Fruit fly (Drosophila melanogaster) whole organism, prepupa: ENCODE results near the gene CG33285.
A peak's percentile ranks its signal among the peaks of the same experiment; 100 is the strongest.

Experiments
- Blimp-1 ChIP-seq: fragments of 200-800 bp; sonication (Bioruptor generic); optimal IDR thresholded peaks from 3 replicates; lab custom pipeline; 2017; ENCODE audit warnings: missing biosample characterization, missing genetic modification characterization, mild to moderate bottlenecking, moderate library complexity, missing genetic modification reagents
- CG10631 ChIP-seq: fragments of 200-800 bp; sonication (Bioruptor generic); optimal IDR thresholded peaks from 2 replicates; lab custom pipeline; 2016; ENCODE audit warnings: missing biosample characterization, missing genetic modification characterization
- CG10669 ChIP-seq: fragments of 200-800 bp; sonication (Bioruptor generic); optimal IDR thresholded peaks from 3 replicates; lab custom pipeline; 2018; ENCODE audit warnings: missing biosample characterization, mild to moderate bottlenecking, missing genetic modification characterization, moderate library complexity
- CG11762 ChIP-seq: fragments of 200-800 bp; sonication (Bioruptor generic); optimal IDR thresholded peaks from 3 replicates; lab custom pipeline; 2016; ENCODE audit warnings: missing biosample characterization, missing genetic modification characterization; ENCODE audit not compliant: insufficient read depth
- CG11902 ChIP-seq: fragments of 200-800 bp; sonication (Bioruptor generic); optimal IDR thresholded peaks from 3 replicates; lab custom pipeline; 2016; ENCODE audit warnings: missing biosample characterization, missing genetic modification characterization
- CG15336 ChIP-seq: fragments of 200-800 bp; sonication (Bioruptor generic); IDR thresholded peaks from 2 replicates; pipeline ENCODE4 v1.3.6; 2022; ENCODE audit warnings: missing biosample characterization, missing genetic modification characterization
- CG1621 ChIP-seq: fragments of 200-800 bp; sonication (Bioruptor generic); optimal IDR thresholded peaks from 3 replicates; lab custom pipeline; 2018; ENCODE audit warnings: missing biosample characterization, mild to moderate bottlenecking, missing genetic modification characterization
- CG16779 ChIP-seq: fragments of 200-800 bp; sonication (Bioruptor generic); optimal IDR thresholded peaks from 3 replicates; lab custom pipeline; 2017; ENCODE audit warnings: missing biosample characterization, mild to moderate bottlenecking, missing genetic modification characterization
- CG3032 ChIP-seq: fragments of 200-800 bp; optimal IDR thresholded peaks from 2 replicates; lab custom pipeline; 2019; ENCODE audit warnings: missing biosample characterization, mild to moderate bottlenecking, missing genetic modification characterization, moderate library complexity
- CG34406 ChIP-seq: fragments of 200-800 bp; sonication (Bioruptor generic); optimal IDR thresholded peaks from 3 replicates; lab custom pipeline; 2016; ENCODE audit warnings: missing biosample characterization, missing genetic modification characterization
- CG3919 ChIP-seq: fragments of 200-800 bp; sonication (Bioruptor generic); optimal IDR thresholded peaks from 3 replicates; lab custom pipeline; 2016; ENCODE audit warnings: missing biosample characterization, missing genetic modification characterization
- CG4318 ChIP-seq: fragments of 200-800 bp; sonication (Bioruptor generic); optimal IDR thresholded peaks from 3 replicates; lab custom pipeline; 2017; ENCODE audit warnings: missing biosample characterization, mild to moderate bottlenecking, missing genetic modification characterization
- CG6792 ChIP-seq: fragments of 200-800 bp; sonication (Bioruptor generic); optimal IDR thresholded peaks from 3 replicates; lab custom pipeline; 2016; ENCODE audit warnings: missing biosample characterization, missing genetic modification characterization
- CG6808 ChIP-seq: fragments of 200-800 bp; sonication (Bioruptor generic); optimal IDR thresholded peaks from 3 replicates; lab custom pipeline; 2017; ENCODE audit warnings: missing biosample characterization, missing genetic modification characterization, mild to moderate bottlenecking, moderate library complexity, missing genetic modification reagents
- CG6854 ChIP-seq: fragments of 200-800 bp; sonication (Bioruptor generic); optimal IDR thresholded peaks from 2 replicates; lab custom pipeline; 2017; ENCODE audit warnings: missing biosample characterization, mild to moderate bottlenecking, missing genetic modification characterization
- CG7368 ChIP-seq: fragments of 200-800 bp; sonication (Bioruptor generic); optimal IDR thresholded peaks from 3 replicates; lab custom pipeline; 2016; ENCODE audit warnings: missing biosample characterization, missing genetic modification characterization
- CG8319 ChIP-seq: fragments of 200-800 bp; sonication (Bioruptor generic); optimal IDR thresholded peaks from 3 replicates; lab custom pipeline; 2016; ENCODE audit warnings: missing biosample characterization, missing genetic modification characterization
- CG8632 ChIP-seq: fragments of 200-800 bp; sonication (Bioruptor generic); optimal IDR thresholded peaks from 3 replicates; lab custom pipeline; 2016; ENCODE audit warnings: missing biosample characterization, missing genetic modification characterization
- CG9139 ChIP-seq: fragments of 200-800 bp; sonication (Bioruptor generic); optimal IDR thresholded peaks from 3 replicates; lab custom pipeline; 2017; ENCODE audit warnings: missing biosample characterization, mild to moderate bottlenecking, missing genetic modification characterization
- Eip75B ChIP-seq: fragments of 200-800 bp; sonication (Bioruptor generic); optimal IDR thresholded peaks from 3 replicates; lab custom pipeline; 2016; ENCODE audit warnings: missing biosample characterization, missing genetic modification characterization
- Eip78C ChIP-seq: fragments of 200-800 bp; sonication (Bioruptor generic); peaks from one replicate; lab custom pipeline; 2016; ENCODE audit warnings: missing biosample characterization, missing genetic modification characterization
- Ets21C ChIP-seq: fragments of 200-800 bp; sonication (Bioruptor generic); optimal IDR thresholded peaks from 3 replicates; lab custom pipeline; 2016; ENCODE audit warnings: missing biosample characterization, missing genetic modification characterization
- Ets96B ChIP-seq: fragments of 200-800 bp; optimal IDR thresholded peaks from 2 replicates; lab custom pipeline; 2019; ENCODE audit warnings: missing biosample characterization, mild to moderate bottlenecking, missing genetic modification characterization, moderate library complexity
- Gug ChIP-seq: fragments of 200-800 bp; sonication (Bioruptor generic); IDR thresholded peaks from 2 replicates; pipeline ENCODE4 v1.3.6; 2022; ENCODE audit warnings: missing biosample characterization, missing genetic modification characterization
- Hr38 ChIP-seq: sonication (Bioruptor generic); optimal IDR thresholded peaks from 2 replicates; lab custom pipeline; 2016; ENCODE audit warnings: missing biosample characterization, missing genetic modification characterization
- Hr39 ChIP-seq: fragments of 200-800 bp; sonication (Bioruptor generic); optimal IDR thresholded peaks from 2 replicates; lab custom pipeline; 2016; ENCODE audit warnings: missing biosample characterization, missing genetic modification characterization
- Hr4 ChIP-seq: fragments of 200-800 bp; sonication (Bioruptor generic); optimal IDR thresholded peaks from 3 replicates; lab custom pipeline; 2016; ENCODE audit warnings: missing biosample characterization, missing genetic modification characterization
- Lpt ChIP-seq: fragments of 200-800 bp; sonication (Bioruptor generic); optimal IDR thresholded peaks from 3 replicates; lab custom pipeline; 2016; ENCODE audit warnings: missing biosample characterization, missing genetic modification characterization
- Met ChIP-seq: fragments of 200-800 bp; sonication (Bioruptor generic); optimal IDR thresholded peaks from 3 replicates; lab custom pipeline; 2016; ENCODE audit warnings: missing biosample characterization, missing genetic modification characterization
- OdsH ChIP-seq: fragments of 200-800 bp; sonication (Bioruptor generic); optimal IDR thresholded peaks from 3 replicates; lab custom pipeline; 2016; ENCODE audit warnings: missing biosample characterization, missing genetic modification characterization
- Sox102F ChIP-seq: fragments of 200-800 bp; sonication (Bioruptor generic); optimal IDR thresholded peaks from 2 replicates; lab custom pipeline; 2016; ENCODE audit warnings: missing biosample characterization, mild to moderate bottlenecking, missing genetic modification characterization
- cyc ChIP-seq: fragments of 200-800 bp; sonication (Bioruptor generic); optimal IDR thresholded peaks from 3 replicates; lab custom pipeline; 2016; ENCODE audit warnings: missing biosample characterization, missing genetic modification characterization
- dsx ChIP-seq: fragments of 200-800 bp; optimal IDR thresholded peaks from 3 replicates; lab custom pipeline; 2019; ENCODE audit warnings: missing biosample characterization, mild to moderate bottlenecking, missing genetic modification characterization, moderate library complexity; ENCODE audit not compliant: poor library complexity, severe bottlenecking
- fd59A ChIP-seq: fragments of 200-800 bp; sonication (Bioruptor generic); optimal IDR thresholded peaks from 2 replicates; lab custom pipeline; 2017; ENCODE audit warnings: missing biosample characterization, mild to moderate bottlenecking, missing genetic modification characterization, missing genetic modification reagents
- lz ChIP-seq: fragments of 200-800 bp; sonication (Bioruptor generic); optimal IDR thresholded peaks from 3 replicates; lab custom pipeline; 2016; ENCODE audit warnings: missing biosample characterization, missing genetic modification characterization
- net ChIP-seq: fragments of 200-800 bp; sonication (Bioruptor generic); optimal IDR thresholded peaks from 3 replicates; lab custom pipeline; 2016; ENCODE audit warnings: missing biosample characterization, missing genetic modification characterization
- pdm3 ChIP-seq: fragments of 200-800 bp; sonication (Bioruptor generic); optimal IDR thresholded peaks from 3 replicates; lab custom pipeline; 2016; ENCODE audit warnings: missing biosample characterization, missing genetic modification characterization
- salr ChIP-seq, 2 experiments: fragments of 200-800 bp; sonication (Bioruptor generic); optimal IDR thresholded peaks; 3 replicates each; lab custom pipeline; 2016 to 2018; ENCODE audit warnings: missing biosample characterization in 2 of 2, missing genetic modification characterization in 2 of 2, mild to moderate bottlenecking in 1 of 2
- spab ChIP-seq: fragments of 200-800 bp; sonication (Bioruptor generic); optimal IDR thresholded peaks from 2 replicates; lab custom pipeline; 2017; ENCODE audit warnings: missing biosample characterization, mild to moderate bottlenecking, missing genetic modification characterization, missing genetic modification reagents
- ss ChIP-seq, 2 experiments: fragments of 200-800 bp; sonication (Bioruptor generic); optimal IDR thresholded peaks; 2 replicates in 1 of 2; 3 replicates in 1 of 2; lab custom pipeline; 2017 to 2018; ENCODE audit warnings: mild to moderate bottlenecking in 2 of 2, missing biosample characterization in 2 of 2, missing genetic modification characterization in 2 of 2, moderate library complexity in 1 of 2
- svp ChIP-seq: fragments of 200-800 bp; sonication (Bioruptor generic); peaks from one replicate; lab custom pipeline; 2016; ENCODE audit warnings: missing biosample characterization, missing genetic modification characterization
- topi ChIP-seq: fragments of 200-800 bp; sonication (Bioruptor generic); optimal IDR thresholded peaks from 3 replicates; lab custom pipeline; 2016; ENCODE audit warnings: missing biosample characterization, missing genetic modification characterization
- vri ChIP-seq: fragments of 200-800 bp; sonication (Bioruptor generic); optimal IDR thresholded peaks from 3 replicates; lab custom pipeline; 2016; ENCODE audit warnings: missing biosample characterization, mild to moderate bottlenecking, missing genetic modification characterization

The CG33285 gene

DNA sequence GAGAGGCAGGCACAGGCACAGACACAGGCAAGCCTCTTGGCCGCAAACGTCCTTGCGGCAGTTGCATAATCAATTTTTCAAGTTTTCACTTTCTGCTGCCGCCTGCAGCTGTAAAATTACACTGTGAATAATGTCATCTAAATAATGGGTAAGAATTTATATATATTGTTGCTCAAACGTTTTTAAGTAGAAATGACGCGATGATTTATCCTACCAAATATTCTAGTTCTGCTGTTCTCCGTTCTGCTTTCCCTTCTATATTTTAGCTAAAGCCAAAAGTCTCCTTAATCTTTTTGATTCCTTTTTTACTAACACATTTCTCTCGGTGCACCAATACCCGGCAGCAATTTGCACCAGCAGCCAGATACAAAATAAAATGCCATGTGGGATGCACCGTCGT is 8.4 kb downstream of the CG33285 start (continued):
- TF ChIP-seq Ets21C (GFP tag; lab: Kevin White, UChicago) (no peak), Sox102F (GFP tag; lab: Kevin White, UChicago) (no peak), CG10669 (no peak), CG7368 (GFP tag; lab: Kevin White, UChicago) (peak; percentile 62), Ets96B (tag; lab: Kevin White, UChicago) (no peak), CG9139 (GFP tag; lab: Kevin White, UChicago) (no peak), CG4318 (GFP tag; lab: Kevin White, UChicago) (no peak), CG6792 (GFP tag; lab: Kevin White, UChicago) (peak; percentile 63), spab (no peak), Blimp-1 (GFP tag; lab: Kevin White, UChicago) (peak; percentile 57), net (GFP tag; lab: Kevin White, UChicago) (peak; percentile 75), Hr38 (GFP tag; lab: Kevin White, UChicago) (no peak), Eip75B (GFP tag; lab: Kevin White, UChicago) (no peak), OdsH (GFP tag; lab: Kevin White, UChicago) (no peak), CG3919 (GFP tag; lab: Kevin White, UChicago) (peak; percentile 80), CG11902 (GFP tag; lab: Kevin White, UChicago) (peak; percentile 56), Hr4 (peak; percentile 88), fd59A (peak; percentile 22)

DNA sequence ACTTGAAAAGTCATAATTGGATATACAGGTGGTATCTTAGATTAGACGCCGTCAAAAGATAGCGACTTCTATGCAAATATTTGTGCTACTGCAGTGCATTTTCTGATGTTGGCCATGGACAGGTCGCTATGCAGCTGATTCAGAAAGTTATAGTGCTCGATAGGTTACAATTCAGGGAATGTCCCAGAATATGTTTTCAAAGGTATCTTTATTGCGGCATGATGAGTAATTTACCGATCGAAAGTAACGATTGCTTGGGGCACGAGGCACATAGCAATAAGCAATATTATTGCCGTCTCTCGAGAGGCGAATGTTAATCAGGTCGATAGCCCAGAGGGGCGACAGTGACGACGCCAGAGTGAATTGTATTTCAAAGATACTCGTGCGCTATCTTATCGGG is 18.7 kb downstream of the CG33285 start:
- peak; percentile 43 for TF ChIP-seq vri (GFP tag; lab: Kevin White, UChicago)
- TF ChIP-seq CG7368 (GFP tag; lab: Kevin White, UChicago) = no peak

DNA sequence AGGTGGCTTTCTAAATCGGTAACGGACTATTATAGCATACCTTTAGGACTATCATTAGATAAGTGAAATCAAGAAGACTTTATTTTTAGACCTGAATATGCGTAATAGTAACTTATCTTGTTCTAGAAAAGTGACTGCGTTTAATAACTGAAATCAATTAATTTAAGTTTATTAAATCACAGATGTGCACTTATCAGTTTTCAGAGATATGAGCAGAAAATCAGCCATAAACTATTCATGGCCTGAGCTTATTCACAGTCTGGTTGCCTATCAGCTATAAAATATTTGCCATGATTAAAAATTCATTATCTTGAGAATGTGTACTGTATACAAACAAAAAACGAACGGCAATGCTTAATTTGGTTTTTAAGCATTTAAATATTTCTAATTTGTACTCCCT is 19.3 kb downstream of the CG33285 start:
- TF ChIP-seq CG34406 (GFP tag; lab: Kevin White, UChicago) = no peak
- TF ChIP-seq Ets96B (tag; lab: Kevin White, UChicago) = no peak
- no peak for TF ChIP-seq CG10631 (GFP tag; lab: Kevin White, UChicago)
- TF ChIP-seq lz (GFP tag; lab: Kevin White, UChicago) = no peak
- no peak for TF ChIP-seq Eip78C
- TF ChIP-seq Gug (GFP tag; lab: Robert Waterston, UW) = no peak
- no peak for TF ChIP-seq svp (GFP tag; lab: Kevin White, UChicago)
- TF ChIP-seq dsx (GFP tag; lab: Kevin White, UChicago) = no peak
- no peak for TF ChIP-seq fd59A
- TF ChIP-seq Lpt = no peak

DNA sequence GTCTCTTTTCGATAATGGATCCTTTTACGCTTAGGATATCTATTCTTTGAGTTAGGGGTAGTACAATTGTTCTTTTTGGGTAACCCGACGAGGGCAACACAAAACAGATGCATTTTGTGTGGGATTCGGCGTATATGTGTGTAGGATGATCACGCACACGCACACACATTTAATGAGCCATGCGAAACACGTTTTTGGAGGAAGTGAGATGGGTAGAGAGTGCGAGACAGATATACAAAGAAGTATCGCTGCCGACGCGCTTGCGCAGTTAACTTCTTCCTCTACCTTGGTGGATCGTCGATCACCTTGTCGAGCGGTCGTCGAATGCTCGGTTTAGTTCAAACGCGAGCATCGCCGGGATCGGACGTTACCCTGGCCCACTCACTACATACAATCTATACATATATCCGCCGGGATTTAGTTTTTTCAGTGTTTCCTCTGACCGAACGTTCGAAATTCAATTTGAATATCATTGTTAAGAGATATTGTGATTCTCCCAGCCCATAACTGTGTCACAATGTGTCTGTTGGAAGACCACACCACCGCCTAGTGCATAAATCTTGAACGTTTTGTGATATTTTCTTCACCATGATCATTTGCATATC is 21.1 kb downstream of the CG33285 start:
- no peak for TF ChIP-seq CG8632
- TF ChIP-seq CG10669 = no peak
- TF ChIP-seq pdm3 = no peak
- TF ChIP-seq ss (GFP tag; optimal IDR thresholded peaks at IDR 0.05; lab: Kevin White, UChicago) = peak in 1 of 2 experiments; percentile 89
- peak; percentile 49 for TF ChIP-seq CG1621 (tag; lab: Kevin White, UChicago)
- TF ChIP-seq topi (GFP tag; lab: Kevin White, UChicago) = no peak
- no peak for TF ChIP-seq CG6808 (GFP tag; lab: Kevin White, UChicago)
- no peak for TF ChIP-seq CG15336 (GFP tag; lab: Robert Waterston, UW)
- TF ChIP-seq Met (GFP tag; lab: Kevin White, UChicago) = no peak
- no peak for TF ChIP-seq CG9139 (GFP tag; lab: Kevin White, UChicago)
- TF ChIP-seq CG8319 = no peak
- no peak for TF ChIP-seq Eip75B (GFP tag; lab: Kevin White, UChicago)
- TF ChIP-seq salr (GFP tag; optimal IDR thresholded peaks at IDR 0.05; lab: Kevin White, UChicago) = no peak
- peak; percentile 11 for TF ChIP-seq CG34406 (GFP tag; lab: Kevin White, UChicago)
- no peak for TF ChIP-seq CG16779 (tag; lab: Kevin White, UChicago)
- TF ChIP-seq Gug (GFP tag; lab: Robert Waterston, UW) = no peak
- peak; percentile 46 for TF ChIP-seq Eip78C
- no peak for TF ChIP-seq Hr39
- TF ChIP-seq Hr38 (GFP tag; lab: Kevin White, UChicago) = no peak
- TF ChIP-seq lz (GFP tag; lab: Kevin White, UChicago) = no peak
- no peak for TF ChIP-seq CG11762
- no peak for TF ChIP-seq Hr4
- no peak for TF ChIP-seq net (GFP tag; lab: Kevin White, UChicago)
- no peak for TF ChIP-seq cyc (GFP tag; lab: Kevin White, UChicago)
- TF ChIP-seq CG6854 (GFP tag; lab: Kevin White, UChicago) = peak; percentile 52
- TF ChIP-seq CG7368 (GFP tag; lab: Kevin White, UChicago) = no peak
- TF ChIP-seq CG11902 (GFP tag; lab: Kevin White, UChicago) = no peak
- TF ChIP-seq OdsH (GFP tag; lab: Kevin White, UChicago) = no peak
- no peak for TF ChIP-seq CG3032 (tag; lab: Kevin White, UChicago)
- TF ChIP-seq CG4318 (GFP tag; lab: Kevin White, UChicago) = no peak
- TF ChIP-seq vri (GFP tag; lab: Kevin White, UChicago) = peak; percentile 5
- no peak for TF ChIP-seq CG10631 (GFP tag; lab: Kevin White, UChicago)
